Worm (Caenorhabditis elegans): ENCODE measurements around the gene atrn-1.

Gene atrn-1

ce11 chrX:14709591-14709990 is 1.8 kb upstream of the atrn-1 start:
- TF ChIP-seq ceh-88 (GFP tag; IDR thresholded peaks at IDR 0.05) = no peak
- peak; percentile 54 for TF ChIP-seq lin-14 (GFP tag; optimal IDR thresholded peaks at IDR 0.05)
- TF ChIP-seq fkh-8 (tag; optimal IDR thresholded peaks at IDR 0.05) = no peak
- TF ChIP-seq lin-13 (GFP tag; optimal IDR thresholded peaks at IDR 0.05) = no peak
- TF ChIP-seq isw-1 (GFP tag; IDR thresholded peaks at IDR 0.05) = no peak
- peak; percentile 10 for TF ChIP-seq nhr-20 (tag; optimal IDR thresholded peaks at IDR 0.05)
- TF ChIP-seq nhr-85 (tag) = peak; percentile 58
- no peak for TF ChIP-seq nhr-28 (tag; optimal IDR thresholded peaks at IDR 0.05)
- TF ChIP-seq blmp-1 (tag; optimal IDR thresholded peaks at IDR 0.05) = peak; percentile 72
- peak in 2 of 6 experiments; percentile 44 to 80 for TF ChIP-seq elt-3 (tag; optimal IDR thresholded peaks at IDR 0.05)
- TF ChIP-seq ceh-90 (tag; optimal IDR thresholded peaks at IDR 0.05) = no peak
- TF ChIP-seq nhr-84 (tag; optimal IDR thresholded peaks at IDR 0.05) = no peak
- no peak for TF ChIP-seq elt-2 (tag; optimal IDR thresholded peaks at IDR 0.05)

ce11 chrX:14715459-14715858 is 4.1 kb downstream of the atrn-1 start:
- TF ChIP-seq blmp-1 (tag; optimal IDR thresholded peaks at IDR 0.05) (no peak), snu-23 (GFP tag; optimal IDR thresholded peaks at IDR 0.05) (no peak), irx-1 (tag; optimal IDR thresholded peaks at IDR 0.05) (no peak), nhr-19 (GFP tag; conservative IDR thresholded peaks at IDR 0.05) (no peak), pax-3 (tag; optimal IDR thresholded peaks at IDR 0.05) (no peak), sox-4 (tag; optimal IDR thresholded peaks at IDR 0.05) (no peak), alr-1 (tag; optimal IDR thresholded peaks at IDR 0.05; ENCODE audit: borderline replicate concordance) (no peak), ceh-8 (GFP tag; optimal IDR thresholded peaks at IDR 0.05) (no peak), lsy-2 (tag; optimal IDR thresholded peaks at IDR 0.05) (no peak), unc-130 (tag; optimal IDR thresholded peaks at IDR 0.05) (no peak), lin-39 (tag; optimal IDR thresholded peaks at IDR 0.05) (no peak), ets-5 (GFP tag; IDR thresholded peaks at IDR 0.05) (no peak), ceh-82 (tag; optimal IDR thresholded peaks at IDR 0.05) (no peak)

ce11 chrX:14717782-14718181 is 6.4 kb downstream of the atrn-1 start:
- TF ChIP-seq efl-1 (optimal IDR thresholded peaks at IDR 0.05) (no peak), efl-1 (GFP tag; optimal IDR thresholded peaks at IDR 0.05 in 1 of 2) (peak in 1 of 2 experiments; percentile 66), Y116A8C.19 (tag; optimal IDR thresholded peaks at IDR 0.05; ENCODE audit: borderline replicate concordance) (no peak)

- TF ChIP-seq mef-2 (tag; optimal IDR thresholded peaks at IDR 0.05) = no peak
- no peak for TF ChIP-seq unc-130 (tag; optimal IDR thresholded peaks at IDR 0.05)
- no peak for TF ChIP-seq snu-23 (GFP tag; optimal IDR thresholded peaks at IDR 0.05)
Measured at ce11 chrX:14721098-14721497, 9.7 kb downstream of the atrn-1 start, which contains the start of gene F33C8.2. F33C8.2 (plus strand) TSS chrX:14721398.

- no peak for TF ChIP-seq swsn-7 (tag; optimal IDR thresholded peaks at IDR 0.05)
- no peak for TF ChIP-seq tlp-1 (tag; optimal IDR thresholded peaks at IDR 0.05)
- TF ChIP-seq ceh-82 (tag; optimal IDR thresholded peaks at IDR 0.05) = no peak
Measured at ce11 chrX:14724935-14725334, 13.6 kb downstream of the atrn-1 start.

ce11 chrX:14729319-14729718 is 17.9 kb downstream of the atrn-1 start, which contains the start of gene tsp-8:
tsp-8 (minus strand) TSS chrX:14729503.
- TF ChIP-seq dsc-1 (tag; optimal IDR thresholded peaks at IDR 0.05) (peak; percentile 33), hlh-17 (GFP tag; optimal IDR thresholded peaks at IDR 0.05; ENCODE audit: borderline replicate concordance) (no peak), lin-14 (GFP tag; optimal IDR thresholded peaks at IDR 0.05) (peak; percentile 50), pag-3 (tag; optimal IDR thresholded peaks at IDR 0.05; ENCODE audit: borderline replicate concordance, insufficient read depth) (peak; percentile 75), blmp-1 (tag; optimal IDR thresholded peaks at IDR 0.05) (no peak), efl-1 (optimal IDR thresholded peaks at IDR 0.05) (no peak), efl-1 (GFP tag; optimal IDR thresholded peaks at IDR 0.05 in 1 of 2) (peak in 1 of 2 experiments; percentile 42), rnt-1 (tag; optimal IDR thresholded peaks at IDR 0.05) (peak; percentile 51)

Data from whole organism, L1 larva.